Worm (Caenorhabditis elegans) whole organism, L2 larva: ENCODE data around the gene F28H6.8.

Experiments used
- C34F6.9 ChIP-seq: fragments of 150-350 bp; optimal IDR thresholded peaks from 2 replicates; lab custom pipeline; 2014; ENCODE audit warnings: missing biosample characterization, missing genetic modification characterization
- F13H6.1 ChIP-seq: sonication (generic microtip); optimal IDR thresholded peaks from 2 replicates; lab custom pipeline; 2016; ENCODE audit warnings: missing genetic modification characterization, missing compliant biosample characterization
- Y55F3AM.14 ChIP-seq: fragments of 200-800 bp; sonication (Bioruptor generic); optimal IDR thresholded peaks from 2 replicates; lab custom pipeline; 2018; ENCODE audit warnings: mild to moderate bottlenecking, missing genetic modification characterization, missing compliant biosample characterization
- ZK546.5 ChIP-seq: sonication (generic microtip); optimal IDR thresholded peaks from 2 replicates; lab custom pipeline; 2017; ENCODE audit warnings: missing biosample characterization, missing genetic modification characterization
- alr-1 ChIP-seq: fragments of 150-350 bp; optimal IDR thresholded peaks from 2 replicates; lab custom pipeline; 2014; ENCODE audit warnings: missing biosample characterization, missing genetic modification characterization
- blmp-1 ChIP-seq: sonication (generic microtip); optimal IDR thresholded peaks from 2 replicates; lab custom pipeline; 2017; ENCODE audit warnings: missing genetic modification characterization, mild to moderate bottlenecking, missing compliant biosample characterization, antibody characterized with exemption, moderate library complexity; ENCODE audit not compliant: insufficient read depth
- ceh-16 ChIP-seq: fragments of 150-350 bp; optimal IDR thresholded peaks from 2 replicates; lab custom pipeline; 2014; ENCODE audit warnings: missing biosample characterization, missing genetic modification characterization
- crh-2 ChIP-seq: sonication (generic microtip); optimal IDR thresholded peaks from 2 replicates; lab custom pipeline; 2017; ENCODE audit warnings: missing biosample characterization, missing genetic modification characterization
- dmd-4 ChIP-seq: sonication (generic microtip); optimal IDR thresholded peaks from 2 replicates; lab custom pipeline; 2017; ENCODE audit warnings: missing biosample characterization, missing genetic modification characterization
- elt-1 ChIP-seq: fragments of 150-350 bp; optimal IDR thresholded peaks from 2 replicates; lab custom pipeline; 2014; ENCODE audit warnings: missing biosample characterization, missing genetic modification characterization
- elt-3 ChIP-seq: sonication (generic microtip); optimal IDR thresholded peaks from 2 replicates; lab custom pipeline; 2017; ENCODE audit warnings: missing biosample characterization, missing genetic modification characterization
- fos-1 ChIP-seq: fragments of 150-350 bp; optimal IDR thresholded peaks from 2 replicates; lab custom pipeline; 2014; ENCODE audit warnings: missing biosample characterization, missing genetic modification characterization
- gmeb-1 ChIP-seq: fragments of 150-350 bp; optimal IDR thresholded peaks from 2 replicates; lab custom pipeline; 2014; ENCODE audit warnings: missing biosample characterization, missing genetic modification characterization
- lin-11 ChIP-seq: fragments of 150-350 bp; sonication (generic microtip); optimal IDR thresholded peaks from 2 replicates; lab custom pipeline; 2014; ENCODE audit warnings: missing biosample characterization, missing genetic modification characterization, inconsistent platforms, mixed read lengths
- lin-13 ChIP-seq: fragments of 150-350 bp; optimal IDR thresholded peaks from 2 replicates; lab custom pipeline; 2014; ENCODE audit warnings: missing biosample characterization, missing genetic modification reagents, missing genetic modification characterization
- lin-39 ChIP-seq: fragments of 150-350 bp; optimal IDR thresholded peaks from 2 replicates; lab custom pipeline; 2014; ENCODE audit warnings: missing biosample characterization, missing genetic modification reagents, missing genetic modification characterization
- lsy-2 ChIP-seq, 2 experiments: fragments of 150-350 bp in 1 of 2; sonication (generic microtip) in 1 of 2; optimal IDR thresholded peaks; 2 replicates each; lab custom pipeline; 2014 to 2017; ENCODE audit warnings: missing biosample characterization in 2 of 2, missing genetic modification characterization in 2 of 2
- mab-5 ChIP-seq: fragments of 150-350 bp; optimal IDR thresholded peaks from 2 replicates; lab custom pipeline; 2014; ENCODE audit warnings: missing biosample characterization, missing genetic modification characterization
- mbf-1 ChIP-seq: sonication (generic microtip); optimal IDR thresholded peaks from 2 replicates; lab custom pipeline; 2017; ENCODE audit warnings: missing biosample characterization, missing genetic modification characterization
- nhr-10 ChIP-seq: sonication (generic microtip); optimal IDR thresholded peaks from 2 replicates; lab custom pipeline; 2017; ENCODE audit warnings: missing biosample characterization, missing genetic modification characterization
- nhr-11 ChIP-seq: fragments of 150-350 bp; optimal IDR thresholded peaks from 2 replicates; lab custom pipeline; 2014; ENCODE audit warnings: missing biosample characterization, missing genetic modification characterization
- nhr-12 ChIP-seq: fragments of 150-350 bp; optimal IDR thresholded peaks from 2 replicates; lab custom pipeline; 2014; ENCODE audit warnings: missing biosample characterization, missing genetic modification characterization
- nhr-129 ChIP-seq: fragments of 150-350 bp; optimal IDR thresholded peaks from 2 replicates; lab custom pipeline; 2014; ENCODE audit warnings: missing biosample characterization, missing genetic modification characterization
- nhr-21 ChIP-seq: fragments of 150-350 bp; optimal IDR thresholded peaks from 2 replicates; lab custom pipeline; 2014; ENCODE audit warnings: missing biosample characterization, missing genetic modification characterization
- nhr-23 ChIP-seq: fragments of 150-350 bp; optimal IDR thresholded peaks from 2 replicates; lab custom pipeline; 2014; ENCODE audit warnings: missing biosample characterization, missing genetic modification reagents, missing genetic modification characterization
- nhr-25 ChIP-seq: fragments of 150-350 bp; sonication (generic microtip); optimal IDR thresholded peaks from 3 replicates; lab custom pipeline; 2014; ENCODE audit warnings: missing biosample characterization, missing genetic modification characterization
- nhr-6 ChIP-seq: fragments of 150-350 bp; optimal IDR thresholded peaks from 2 replicates; lab custom pipeline; 2014; ENCODE audit warnings: missing biosample characterization, missing genetic modification characterization
- nhr-77 ChIP-seq: fragments of 150-350 bp; optimal IDR thresholded peaks from 2 replicates; lab custom pipeline; 2014; ENCODE audit warnings: missing biosample characterization, missing genetic modification characterization
- peb-1 ChIP-seq: fragments of 150-350 bp; optimal IDR thresholded peaks from 2 replicates; lab custom pipeline; 2014; ENCODE audit warnings: missing biosample characterization, missing genetic modification characterization
- skn-1 ChIP-seq: sonication (generic microtip); optimal IDR thresholded peaks from 2 replicates; lab custom pipeline; 2017; ENCODE audit warnings: missing biosample characterization, missing genetic modification characterization
- sma-3 ChIP-seq: sonication (generic microtip); optimal IDR thresholded peaks from 2 replicates; lab custom pipeline; 2016; ENCODE audit warnings: missing genetic modification reagents, missing genetic modification characterization, missing compliant biosample characterization
- sma-9 ChIP-seq, 2 experiments: fragments of 150-350 bp in 1 of 2; sonication (generic microtip) in 1 of 2; optimal IDR thresholded peaks; 2 replicates each; lab custom pipeline; 2014 to 2016; ENCODE audit warnings: missing genetic modification characterization in 2 of 2, mild to moderate bottlenecking in 1 of 2, missing biosample characterization in 1 of 2, missing compliant biosample characterization in 1 of 2, missing genetic modification reagents in 1 of 2, moderate library complexity in 1 of 2
- snpc-4 ChIP-seq: fragments of 150-350 bp; optimal IDR thresholded peaks from 2 replicates; lab custom pipeline; 2014; ENCODE audit warnings: missing biosample characterization, missing genetic modification characterization
- unc-39 ChIP-seq: fragments of 150-350 bp; optimal IDR thresholded peaks from 2 replicates; lab custom pipeline; 2014; ENCODE audit warnings: missing biosample characterization, missing genetic modification characterization
- unc-55 ChIP-seq: fragments of 150-350 bp; sonication (generic microtip); optimal IDR thresholded peaks from 3 replicates; lab custom pipeline; 2014; ENCODE audit warnings: missing biosample characterization, missing genetic modification reagents, missing genetic modification characterization
- unc-62 ChIP-seq: fragments of 150-350 bp; optimal IDR thresholded peaks from 2 replicates; lab custom pipeline; 2014; ENCODE audit warnings: missing biosample characterization, missing genetic modification reagents, missing genetic modification characterization
- zag-1 ChIP-seq: fragments of 150-350 bp; optimal IDR thresholded peaks from 2 replicates; lab custom pipeline; 2014; ENCODE audit warnings: missing biosample characterization, missing genetic modification characterization
- ztf-1 ChIP-seq: fragments of 200-800 bp; sonication (Bioruptor generic); conservative IDR thresholded peaks from 2 replicates; pipeline ENCODE4 v1.3.6; 2022; ENCODE audit warnings: missing genetic modification characterization, missing compliant biosample characterization
- ztf-11 ChIP-seq: sonication (generic microtip); optimal IDR thresholded peaks from 2 replicates; lab custom pipeline; 2017; ENCODE audit warnings: missing biosample characterization, missing genetic modification characterization
- ztf-4 ChIP-seq: fragments of 150-350 bp; optimal IDR thresholded peaks from 2 replicates; lab custom pipeline; 2014; ENCODE audit warnings: missing biosample characterization, missing genetic modification characterization

F28H6.8 gene

ce11 chrX:14161684-14162347, 27.7 kb upstream of the F28H6.8 start, which contains the start of gene lgc-25:
lgc-25 (minus strand) TSS chrX:14161734.
- TF ChIP-seq alr-1 (tag; lab: Kevin White, UChicago) (no peak), fos-1 (tag; lab: Kevin White, UChicago) (peak; percentile 29), ztf-1 (no peak), sma-3 (peak; percentile 60), nhr-23 (tag; lab: Kevin White, UChicago) (no peak), nhr-21 (tag; lab: Kevin White, UChicago) (peak; percentile 37), skn-1 (tag; lab: Kevin White, UChicago) (no peak), gmeb-1 (tag; lab: Kevin White, UChicago) (peak; percentile 53), sma-9 (GFP tag; optimal IDR thresholded peaks at IDR 0.05; lab: Kevin White, UChicago) (peak; percentile 43), sma-9 (tag; optimal IDR thresholded peaks at IDR 0.05; lab: Kevin White, UChicago) (no peak), crh-2 (tag; lab: Kevin White, UChicago) (peak; percentile 43), unc-55 (no peak), nhr-11 (no peak), nhr-129 (tag; lab: Kevin White, UChicago) (no peak), lin-13 (GFP tag; lab: Kevin White, UChicago) (peak; percentile 27), snpc-4 (tag; lab: Kevin White, UChicago) (no peak), ceh-16 (tag; lab: Kevin White, UChicago) (no peak)

DNA sequence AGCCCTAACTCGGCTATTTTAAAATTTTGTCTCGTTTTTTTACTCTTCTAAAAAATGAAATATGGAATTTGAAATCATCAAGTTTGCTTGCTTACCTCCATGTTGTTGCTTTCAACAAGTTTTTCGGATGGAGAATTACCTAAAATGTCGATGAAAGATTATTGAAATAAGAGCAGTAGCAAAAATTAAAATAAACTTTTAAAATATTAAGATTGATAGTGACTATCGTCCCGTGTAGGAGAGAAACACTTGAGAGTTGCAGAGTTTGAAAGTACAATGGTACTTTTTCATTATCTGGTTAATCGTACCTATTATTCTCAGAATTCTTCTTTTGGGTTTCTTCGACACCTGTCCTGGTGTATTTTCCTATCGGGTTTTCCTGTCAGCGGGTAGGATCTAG, 22.8 kb upstream of the F28H6.8 start, which contains the start of gene ceh-90:
Gene ceh-90, minus strand, starts transcription at position 101 of the 400 bp plus-strand sequence.
- TF ChIP-seq nhr-25 (no peak), nhr-12 (no peak), nhr-6 (tag; lab: Kevin White, UChicago) (no peak), unc-55 (no peak), dmd-4 (tag; lab: Kevin White, UChicago) (no peak), peb-1 (tag; lab: Kevin White, UChicago) (no peak), nhr-77 (tag; lab: Kevin White, UChicago) (no peak)

DNA sequence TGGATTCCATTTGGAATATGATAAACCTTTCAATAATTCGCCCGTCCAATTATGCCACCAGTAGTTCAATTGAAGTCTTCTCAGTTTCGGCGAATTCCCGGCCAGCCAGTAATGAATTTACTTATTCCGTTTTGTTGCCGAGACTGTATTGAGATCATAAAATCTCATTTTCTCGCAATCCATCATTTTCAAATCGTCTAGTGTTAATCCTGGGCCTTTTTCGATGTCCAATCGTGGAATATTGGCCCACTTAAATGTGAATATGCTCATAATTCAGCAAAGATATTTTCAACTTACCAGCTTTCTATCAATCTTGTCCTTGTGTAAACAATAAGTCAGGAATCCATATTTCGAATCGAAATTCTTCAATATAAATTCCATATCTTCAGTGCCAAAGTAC, 18.5 kb upstream of the F28H6.8 start:
- TF ChIP-seq F13H6.1 (tag; lab: Kevin White, UChicago) (no peak), mab-5 (tag; lab: Kevin White, UChicago) (no peak), unc-55 (no peak)

- TF ChIP-seq alr-1 (tag; lab: Kevin White, UChicago) (no peak), nhr-77 (tag; lab: Kevin White, UChicago) (no peak), Y55F3AM.14 (GFP tag; lab: Kevin White, UChicago) (no peak), unc-55 (no peak), nhr-129 (tag; lab: Kevin White, UChicago) (no peak)
These were observed 13.3 kb upstream of the F28H6.8 start, which contains the start of gene akt-2 for ce11 chrX:14147400-14147799. akt-2 (plus strand) TSS chrX:14147700.

- TF ChIP-seq elt-3 (tag; lab: Kevin White, UChicago) = no peak
- TF ChIP-seq lin-13 (GFP tag; lab: Kevin White, UChicago) = peak; percentile 66
- peak; percentile 55 for TF ChIP-seq peb-1 (tag; lab: Kevin White, UChicago)
- no peak for TF ChIP-seq nhr-12
- TF ChIP-seq sma-9 (GFP tag; optimal IDR thresholded peaks at IDR 0.05; lab: Kevin White, UChicago) = peak; percentile 85
- no peak for TF ChIP-seq sma-9 (tag; optimal IDR thresholded peaks at IDR 0.05; lab: Kevin White, UChicago)
- no peak for TF ChIP-seq ztf-11 (tag; lab: Kevin White, UChicago)
- TF ChIP-seq sma-3 = peak; percentile 77
- TF ChIP-seq ztf-1 = no peak
- TF ChIP-seq dmd-4 (tag; lab: Kevin White, UChicago) = no peak
- peak; percentile 33 to 80 for TF ChIP-seq lsy-2 (tag; optimal IDR thresholded peaks at IDR 0.05; lab: Kevin White, UChicago)
- TF ChIP-seq unc-55 = peak; percentile 70
- TF ChIP-seq nhr-21 (tag; lab: Kevin White, UChicago) = peak; percentile 80
- no peak for TF ChIP-seq nhr-10 (tag; lab: Kevin White, UChicago)
- TF ChIP-seq elt-1 (tag; lab: Kevin White, UChicago) = no peak
- peak; percentile 89 for TF ChIP-seq C34F6.9
- TF ChIP-seq gmeb-1 (tag; lab: Kevin White, UChicago) = peak; percentile 49
- peak; percentile 94 for TF ChIP-seq nhr-129 (tag; lab: Kevin White, UChicago)
- TF ChIP-seq zag-1 (tag; lab: Kevin White, UChicago) = peak; percentile 49
- TF ChIP-seq F13H6.1 (tag; lab: Kevin White, UChicago) = peak; percentile 78
- peak; percentile 50 for TF ChIP-seq ztf-4
- TF ChIP-seq mbf-1 (tag; lab: Kevin White, UChicago) = no peak
- peak; percentile 49 for TF ChIP-seq Y55F3AM.14 (GFP tag; lab: Kevin White, UChicago)
- peak; percentile 43 for TF ChIP-seq blmp-1 (tag; lab: Kevin White, UChicago)
- peak; percentile 87 for TF ChIP-seq nhr-25
- TF ChIP-seq lin-39 = peak; percentile 22
- no peak for TF ChIP-seq mab-5 (tag; lab: Kevin White, UChicago)
- no peak for TF ChIP-seq unc-39 (tag; lab: Kevin White, UChicago)
- no peak for TF ChIP-seq ZK546.5
- peak; percentile 41 for TF ChIP-seq lin-11
- TF ChIP-seq unc-62 (GFP tag; lab: Kevin White, UChicago) = no peak
- peak; percentile 94 for TF ChIP-seq crh-2 (tag; lab: Kevin White, UChicago)
- TF ChIP-seq nhr-77 (tag; lab: Kevin White, UChicago) = no peak
- no peak for TF ChIP-seq alr-1 (tag; lab: Kevin White, UChicago)
- peak; percentile 8 for TF ChIP-seq snpc-4 (tag; lab: Kevin White, UChicago)
These were observed 12.6 kb upstream of the F28H6.8 start for ce11 chrX:14146740-14147140.
